Fruit fly (Drosophila melanogaster) whole organism, embryonic: ENCODE data around the gene Idgf3.

ENCODE experiments used
- Antp ChIP-seq: fragments of 200-800 bp; sonication (Bioruptor generic); optimal IDR thresholded peaks from 3 replicates; lab custom pipeline; 2016; ENCODE audit warnings: missing biosample characterization, missing genetic modification characterization
- CG10267 ChIP-seq: fragments of 200-800 bp; sonication (Bioruptor generic); optimal IDR thresholded peaks from 2 replicates; lab custom pipeline; 2018; ENCODE audit warnings: missing biosample characterization, mild to moderate bottlenecking, missing genetic modification characterization, moderate library complexity
- CG10321 ChIP-seq: fragments of 200-800 bp; sonication (Bioruptor generic); IDR thresholded peaks from 2 replicates; pipeline ENCODE4 v1.3.6; 2022; ENCODE audit warnings: missing biosample characterization, missing genetic modification characterization
- CG10654 ChIP-seq: fragments of 200-800 bp; sonication (Bioruptor generic); optimal IDR thresholded peaks from 2 replicates; lab custom pipeline; 2016; ENCODE audit warnings: missing biosample characterization, missing genetic modification characterization
- CG11398 ChIP-seq: fragments of 200-800 bp; sonication (Bioruptor generic); optimal IDR thresholded peaks from 2 replicates; lab custom pipeline; 2016; ENCODE audit warnings: missing biosample characterization, missing genetic modification characterization
- CG12155 ChIP-seq: fragments of 200-800 bp; sonication (Bioruptor generic); optimal IDR thresholded peaks from 3 replicates; lab custom pipeline; 2016; ENCODE audit warnings: missing biosample characterization, missing genetic modification characterization
- CG15269 ChIP-seq: fragments of 200-800 bp; sonication (Bioruptor generic); optimal IDR thresholded peaks from 2 replicates; lab custom pipeline; 2018; ENCODE audit warnings: missing biosample characterization, mild to moderate bottlenecking, missing genetic modification characterization, moderate library complexity
- CG18011 ChIP-seq: fragments of 200-800 bp; sonication (Bioruptor generic); optimal IDR thresholded peaks from 2 replicates; lab custom pipeline; 2017; ENCODE audit warnings: missing biosample characterization, missing genetic modification characterization, mild to moderate bottlenecking, moderate library complexity, missing genotype
- CG18476 ChIP-seq: fragments of 200-800 bp; sonication (Bioruptor generic); optimal IDR thresholded peaks from 2 replicates; lab custom pipeline; 2016; ENCODE audit warnings: missing biosample characterization, mild to moderate bottlenecking, missing genetic modification characterization
- CG2199 ChIP-seq: fragments of 200-800 bp; sonication (Bioruptor generic); IDR thresholded peaks from 3 replicates; pipeline ENCODE4 v1.3.6; 2022; ENCODE audit warnings: missing biosample characterization, missing genetic modification characterization
- CG7357 ChIP-seq: fragments of 200-800 bp; sonication (Bioruptor generic); IDR thresholded peaks from 3 replicates; pipeline ENCODE4 v1.3.6; 2022; ENCODE audit warnings: missing biosample characterization, missing genetic modification characterization
- CG7745 ChIP-seq: fragments of 200-800 bp; sonication (Bioruptor generic); optimal IDR thresholded peaks from 2 replicates; lab custom pipeline; 2018; ENCODE audit warnings: missing biosample characterization, mild to moderate bottlenecking, missing genetic modification characterization, moderate library complexity
- CG7987 ChIP-seq: fragments of 200-800 bp; sonication (Bioruptor generic); optimal IDR thresholded peaks from 2 replicates; lab custom pipeline; 2018; ENCODE audit warnings: missing biosample characterization, mild to moderate bottlenecking, missing genetic modification characterization, moderate library complexity
- CG8478 ChIP-seq: fragments of >200 bp; optimal IDR thresholded peaks from 2 replicates; lab custom pipeline; 2018
- CG9215 ChIP-seq: fragments of 200-800 bp; sonication (Bioruptor generic); IDR thresholded peaks from 2 replicates; pipeline ENCODE4 v1.3.6; 2022; ENCODE audit warnings: missing biosample characterization, missing genetic modification characterization
- CG9797 ChIP-seq: fragments of 200-800 bp; sonication (Bioruptor generic); optimal IDR thresholded peaks from 3 replicates; lab custom pipeline; 2018; ENCODE audit warnings: missing biosample characterization, mild to moderate bottlenecking, missing genetic modification characterization
- CTCF ChIP-seq: fragments of 200-800 bp; sonication (Bioruptor generic); optimal IDR thresholded peaks from 2 replicates; lab custom pipeline; 2017; ENCODE audit warnings: missing biosample characterization, mild to moderate bottlenecking, missing genetic modification characterization, moderate library complexity
- Camta ChIP-seq: fragments of 200-800 bp; sonication (Bioruptor generic); optimal IDR thresholded peaks from 2 replicates; lab custom pipeline; 2016; ENCODE audit warnings: missing biosample characterization, missing genetic modification characterization
- Deaf1 ChIP-seq: fragments of 200-800 bp; optimal IDR thresholded peaks from 3 replicates; lab custom pipeline; 2019; ENCODE audit warnings: missing biosample characterization, mild to moderate bottlenecking, missing genetic modification characterization, moderate library complexity
- Drgx ChIP-seq: fragments of 200-800 bp; sonication (Bioruptor generic); IDR thresholded peaks from 2 replicates; pipeline ENCODE4 v1.3.6; 2022; ENCODE audit warnings: missing biosample characterization, missing genetic modification characterization
- ERR ChIP-seq: fragments of 200-800 bp; sonication (Bioruptor generic); optimal IDR thresholded peaks from 2 replicates; lab custom pipeline; 2016; ENCODE audit warnings: missing biosample characterization, missing genetic modification characterization
- Elba2 ChIP-seq: fragments of 200-800 bp; sonication (Bioruptor generic); optimal IDR thresholded peaks from 3 replicates; lab custom pipeline; 2016; ENCODE audit warnings: missing biosample characterization, missing genetic modification characterization
- Ets65A ChIP-seq: fragments of 200-800 bp; sonication (Bioruptor generic); peaks from one replicate; lab custom pipeline; 2016; ENCODE audit warnings: missing biosample characterization, missing genetic modification characterization
- Jarid2 ChIP-seq: fragments of 200-800 bp; sonication (Bioruptor generic); optimal IDR thresholded peaks from 3 replicates; lab custom pipeline; 2017; ENCODE audit warnings: mild to moderate bottlenecking, missing biosample characterization, missing genetic modification reagents, missing genetic modification characterization
- MESR4 ChIP-seq: fragments of 200-800 bp; sonication (Bioruptor generic); optimal IDR thresholded peaks from 2 replicates; lab custom pipeline; 2018; ENCODE audit warnings: missing biosample characterization, mild to moderate bottlenecking, missing genetic modification characterization, moderate library complexity
- NK7.1 ChIP-seq: fragments of 200-800 bp; sonication (Bioruptor generic); optimal IDR thresholded peaks from 3 replicates; lab custom pipeline; 2016; ENCODE audit warnings: missing biosample characterization, missing genetic modification characterization
- Nf-YA ChIP-seq: fragments of 200-800 bp; sonication (Bioruptor generic); IDR thresholded peaks from 2 replicates; pipeline ENCODE4 v1.3.6; 2022; ENCODE audit warnings: missing biosample characterization, missing genetic modification characterization
- Rfx ChIP-seq: fragments of 200-800 bp; sonication (Bioruptor generic); IDR thresholded peaks from 2 replicates; pipeline ENCODE4 v1.3.6; 2022; ENCODE audit warnings: missing biosample characterization, missing genetic modification characterization
- Sry-δ ChIP-seq: fragments of 200-800 bp; sonication (Bioruptor generic); optimal IDR thresholded peaks from 2 replicates; lab custom pipeline; 2016; ENCODE audit warnings: missing biosample characterization, missing genetic modification characterization
- Tbp ChIP-seq: fragments of >200 bp; optimal IDR thresholded peaks from 2 replicates; lab custom pipeline; 2018; ENCODE audit warnings: missing biosample characterization, missing genetic modification characterization
- amos ChIP-seq: fragments of 200-800 bp; sonication (Bioruptor generic); IDR thresholded peaks from 2 replicates; pipeline ENCODE4 v1.3.6; 2022; ENCODE audit warnings: missing biosample characterization, missing genetic modification characterization; ENCODE audit not compliant: partially characterized antibody
- cato ChIP-seq: fragments of 200-800 bp; sonication (Bioruptor generic); optimal IDR thresholded peaks from 2 replicates; lab custom pipeline; 2016; ENCODE audit warnings: missing biosample characterization, missing genetic modification characterization, borderline replicate concordance
- chinmo ChIP-seq: fragments of 200-800 bp; sonication (Bioruptor generic); IDR thresholded peaks from 4 replicates; pipeline ENCODE4 v1.3.6; 2022; ENCODE audit warnings: missing biosample characterization, missing genetic modification characterization; ENCODE audit not compliant: partially characterized antibody
- corto ChIP-seq: fragments of 200-800 bp; sonication (Bioruptor generic); optimal IDR thresholded peaks from 2 replicates; lab custom pipeline; 2016; ENCODE audit warnings: missing biosample characterization, mild to moderate bottlenecking, missing genetic modification characterization, moderate library complexity
- crol ChIP-seq: fragments of 200-800 bp; sonication (Bioruptor generic); IDR thresholded peaks from 2 replicates; pipeline ENCODE4 v1.3.6; 2022; ENCODE audit warnings: missing biosample characterization, missing genetic modification characterization
- dpn ChIP-seq, 2 experiments: fragments of 200-800 bp; sonication (Bioruptor generic); optimal IDR thresholded peaks; 3 replicates each; lab custom pipeline; 2016; ENCODE audit warnings: missing biosample characterization in 2 of 2, missing genetic modification characterization in 2 of 2
- esg ChIP-seq: fragments of 200-800 bp; sonication (Bioruptor generic); conservative IDR thresholded peaks from 2 replicates; pipeline ENCODE4 v1.3.6; 2022; ENCODE audit warnings: missing biosample characterization, missing genetic modification characterization
- fru ChIP-seq: fragments of >200 bp; optimal IDR thresholded peaks from 2 replicates; lab custom pipeline; 2017
- gsb-n ChIP-seq: fragments of 200-800 bp; sonication (Bioruptor generic); optimal IDR thresholded peaks from 3 replicates; lab custom pipeline; 2018; ENCODE audit warnings: missing biosample characterization, mild to moderate bottlenecking, missing genetic modification characterization
- jumu ChIP-seq: fragments of 200-800 bp; sonication (Bioruptor generic); optimal IDR thresholded peaks from 3 replicates; lab custom pipeline; 2016; ENCODE audit warnings: missing biosample characterization, missing genetic modification characterization
- mam ChIP-seq: fragments of 200-800 bp; sonication (Bioruptor generic); optimal IDR thresholded peaks from 3 replicates; lab custom pipeline; 2016; ENCODE audit warnings: missing biosample characterization, missing genetic modification characterization
- prd ChIP-seq, 3 experiments: fragments of >200 bp in 2 of 3; fragments of 200-800 bp in 1 of 3; sonication (Bioruptor generic) in 1 of 3; optimal IDR thresholded peaks in 2 of 3; IDR thresholded peaks in 1 of 3; 2 replicates in 2 of 3; 3 replicates in 1 of 3; pipeline versions ENCODE4 v1.3.6 to Lab custom; 2017 to 2022; ENCODE audit warnings: missing biosample characterization in 1 of 3, missing genetic modification characterization in 1 of 3
- rib ChIP-seq: fragments of 200-800 bp; sonication (Bioruptor generic); IDR thresholded peaks from 2 replicates; pipeline ENCODE4 v1.3.6; 2022; ENCODE audit warnings: missing biosample characterization, missing genetic modification characterization
- sna ChIP-seq: fragments of 200-800 bp; sonication (Bioruptor generic); IDR thresholded peaks from 2 replicates; pipeline ENCODE4 v1.3.6; 2022; ENCODE audit warnings: missing biosample characterization, missing genetic modification characterization; ENCODE audit not compliant: partially characterized antibody
- sr ChIP-seq: fragments of 200-800 bp; sonication (Bioruptor generic); IDR thresholded peaks from 3 replicates; pipeline ENCODE4 v1.3.6; 2022; ENCODE audit warnings: missing biosample characterization, missing genetic modification characterization
- stc ChIP-seq: fragments of 200-800 bp; sonication (Bioruptor generic); IDR thresholded peaks from 2 replicates; pipeline ENCODE4 v1.3.6; 2022; ENCODE audit warnings: missing biosample characterization, missing genetic modification characterization
- sug ChIP-seq: fragments of 200-800 bp; optimal IDR thresholded peaks from 2 replicates; lab custom pipeline; 2019; ENCODE audit warnings: missing biosample characterization, mild to moderate bottlenecking, missing genetic modification characterization, moderate library complexity
- tio ChIP-seq: fragments of 200-800 bp; sonication (Bioruptor generic); optimal IDR thresholded peaks from 2 replicates; lab custom pipeline; 2017; ENCODE audit warnings: missing biosample characterization, missing genetic modification characterization, inconsistent platforms
- trem ChIP-seq: fragments of 200-800 bp; optimal IDR thresholded peaks from 3 replicates; lab custom pipeline; 2019; ENCODE audit warnings: missing biosample characterization, mild to moderate bottlenecking, missing genetic modification characterization, moderate library complexity
- z ChIP-seq: fragments of 200-800 bp; sonication (Bioruptor generic); IDR thresholded peaks from 3 replicates; pipeline ENCODE4 v1.3.6; 2022; ENCODE audit warnings: missing biosample characterization, missing genetic modification characterization
- zen ChIP-seq: fragments of 200-800 bp; sonication (Bioruptor generic); optimal IDR thresholded peaks from 3 replicates; lab custom pipeline; 2018; ENCODE audit warnings: missing biosample characterization, mild to moderate bottlenecking, missing genetic modification characterization, moderate library complexity
- zf30C ChIP-seq: fragments of 200-800 bp; sonication (Bioruptor generic); optimal IDR thresholded peaks from 3 replicates; lab custom pipeline; 2018; ENCODE audit warnings: missing biosample characterization, mild to moderate bottlenecking, missing genetic modification characterization

Idgf3 gene

dm6 chr2L:16485643-16486000 is 34.9 kb downstream of the Idgf3 start, which contains the start of gene dac (continued):
- TF ChIP-seq Sry-δ (no peak), cato (GFP tag; lab: Kevin White, UChicago) (no peak), stc (GFP tag; lab: Robert Waterston, UW) (no peak), CG10321 (GFP tag; lab: Robert Waterston, UW) (peak; percentile 68), CG10654 (GFP tag; lab: Kevin White, UChicago) (no peak), Camta (GFP tag; lab: Kevin White, UChicago) (no peak), CG7987 (GFP tag; lab: Kevin White, UChicago) (no peak), gsb-n (tag; lab: Kevin White, UChicago) (peak; percentile 61), CG18011 (GFP tag; lab: Kevin White, UChicago) (no peak), Antp (GFP tag; lab: Kevin White, UChicago) (no peak), Elba2 (peak; percentile 11), CG8478 (lab: Kevin White, UChicago) (peak; percentile 86), Drgx (GFP tag; lab: Robert Waterston, UW) (0 out of 2 replicates have a peak, but pooled peaks have one; percentile 7), CG15269 (tag; lab: Kevin White, UChicago) (no peak), sug (tag; lab: Kevin White, UChicago) (no peak), rib (GFP tag; lab: Robert Waterston, UW) (peak; percentile 58; the same call in 1 of the 2 replicates), CG11398 (no peak), CG12155 (GFP tag; lab: Kevin White, UChicago) (peak; percentile 19), ERR (GFP tag; lab: Kevin White, UChicago) (no peak), Jarid2 (GFP tag; lab: Kevin White, UChicago) (peak; percentile 33), fru (lab: Kevin White, UChicago) (peak; percentile 25), mam (GFP tag; lab: Kevin White, UChicago) (no peak), CG2199 (GFP tag; lab: Robert Waterston, UW) (peak; percentile 53; the same call in 1 of the 3 replicates), Tbp (GFP tag; lab: Kevin White, UChicago) (no peak), trem (tag; lab: Kevin White, UChicago) (no peak), zf30C (GFP tag; lab: Kevin White, UChicago) (peak; percentile 12), CG10267 (tag; lab: Kevin White, UChicago) (no peak), MESR4 (GFP tag; lab: Kevin White, UChicago) (no peak), esg (GFP tag; lab: Robert Waterston, UW) (no peak), CG18476 (GFP tag; lab: Kevin White, UChicago) (no peak), Ets65A (GFP tag; lab: Kevin White, UChicago) (peak; percentile 35), Rfx (GFP tag; lab: Robert Waterston, UW) (0 out of 2 replicates have a peak, but pooled peaks have one; percentile 5), zen (tag; lab: Kevin White, UChicago) (peak; percentile 23), corto (GFP tag; lab: Kevin White, UChicago) (no peak), CG9215 (GFP tag; lab: Robert Waterston, UW) (no peak), chinmo (GFP tag; lab: Robert Waterston, UW) (peak; percentile 49; the same call in 1 of the 4 replicates), Deaf1 (tag; lab: Kevin White, UChicago) (peak; percentile 96), jumu (no peak), CG7357 (GFP tag; lab: Robert Waterston, UW) (no peak), amos (GFP tag; lab: Robert Waterston, UW) (no peak), CTCF (GFP tag; lab: Kevin White, UChicago) (no peak), NK7.1 (no peak), prd (optimal IDR thresholded peaks at IDR 0.05; lab: Kevin White, UChicago) (no peak), prd (GFP tag; IDR thresholded peaks at IDR 0.05; lab: Robert Waterston, UW) (0 out of 3 replicates have a peak, but pooled peaks have one; percentile 12), Nf-YA (GFP tag; lab: Robert Waterston, UW) (peak; percentile 21; the same call in 1 of the 2 replicates), z (GFP tag; lab: Robert Waterston, UW) (peak; percentile 69; the same call in 1 of the 3 replicates), sna (0 out of 2 replicates have a peak, but pooled peaks have one; percentile 30), crol (GFP tag; lab: Robert Waterston, UW) (peak; percentile 94), CG9797 (no peak), CG7745 (tag; lab: Kevin White, UChicago) (no peak), dpn (GFP tag; optimal IDR thresholded peaks at IDR 0.05; lab: Kevin White, UChicago) (no peak), tio (no peak), sr (peak; percentile 55; the same call in 2 of the 3 replicates)
